Fruit fly (Drosophila melanogaster): ENCODE measurements around the gene CG3558.

Gene CG3558

dm6 chr2L:2999609-3000008 lies 6.9 kb downstream of the CG3558 start (continued):
- TF ChIP-seq sd (tag; optimal IDR thresholded peaks at IDR 0.05) (peak; percentile 53), H15 (GFP tag; IDR thresholded peaks at IDR 0.05) (no peak), ase (GFP tag; IDR thresholded peaks at IDR 0.05) (no peak), zen (tag; optimal IDR thresholded peaks at IDR 0.05) (peak; percentile 41), ac (GFP tag; optimal IDR thresholded peaks at IDR 0.05) (peak; percentile 44), Mrtf (GFP tag; IDR thresholded peaks at IDR 0.05) (no peak), CG6791 (GFP tag; IDR thresholded peaks at IDR 0.05; ENCODE audit: partially characterized antibody) (peak; percentile 5; the same call in 1 of the 3 replicates), YL-1 (GFP tag; optimal IDR thresholded peaks at IDR 0.05) (peak; percentile 3)

DNA sequence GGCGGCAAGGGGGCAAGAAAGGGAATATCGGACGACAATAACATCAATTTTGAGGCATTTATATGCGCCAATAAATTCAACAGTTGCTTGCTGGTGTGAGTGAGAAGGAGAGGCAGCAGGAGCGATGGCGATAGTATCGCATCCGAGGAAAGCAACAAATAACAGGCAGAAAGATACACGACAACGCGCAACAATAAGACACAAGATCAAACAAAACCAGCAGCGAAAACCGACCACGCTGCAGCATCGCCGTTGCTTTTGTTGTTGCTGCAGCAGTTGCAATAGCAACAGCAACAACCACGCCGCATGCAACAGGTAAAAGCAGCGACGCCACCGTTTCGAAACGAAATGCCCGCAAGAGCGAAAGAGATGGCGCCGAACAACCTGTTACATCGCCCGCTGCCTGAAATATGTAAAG lies 7.9 kb downstream of the CG3558 start:
- TF ChIP-seq mam (GFP tag; optimal IDR thresholded peaks at IDR 0.05) (no peak), amos (GFP tag; IDR thresholded peaks at IDR 0.05; ENCODE audit: partially characterized antibody) (peak; percentile 20; the same call in 1 of the 2 replicates), kni (GFP tag; optimal IDR thresholded peaks at IDR 0.05) (peak; percentile 45), CoRest (tag; optimal IDR thresholded peaks at IDR 0.05) (no peak), Antp (GFP tag; optimal IDR thresholded peaks at IDR 0.05) (no peak), CG9932 (GFP tag; IDR thresholded peaks at IDR 0.05) (no peak), Six4 (GFP tag; optimal IDR thresholded peaks at IDR 0.05) (no peak), Tbp (GFP tag; optimal IDR thresholded peaks at IDR 0.05) (no peak), sna (GFP tag; IDR thresholded peaks at IDR 0.05; ENCODE audit: partially characterized antibody) (0 out of 2 replicates have a peak, but pooled peaks have one; percentile 35), CG1832 (GFP tag; optimal IDR thresholded peaks at IDR 0.05) (peak; percentile 43), bcd (GFP tag; optimal IDR thresholded peaks at IDR 0.05) (no peak), shn (GFP tag; optimal IDR thresholded peaks at IDR 0.05) (no peak), CG11247 (GFP tag; IDR thresholded peaks at IDR 0.05) (no peak), CG16813 (GFP tag; IDR thresholded peaks at IDR 0.05; ENCODE audit: partially characterized antibody) (peak; percentile 31; the same call in 1 of the 3 replicates), gcm2 (GFP tag; optimal IDR thresholded peaks at IDR 0.05) (no peak), Doc3 (GFP tag; IDR thresholded peaks at IDR 0.05; ENCODE audit: partially characterized antibody) (peak; percentile 49; the same call in 2 of the 3 replicates), Scr (GFP tag; IDR thresholded peaks at IDR 0.05; ENCODE audit: partially characterized antibody) (peak; percentile 57), Pdp1 (GFP tag; optimal IDR thresholded peaks at IDR 0.05) (peak in 1 of 2 experiments; percentile 37), kah (GFP tag; optimal IDR thresholded peaks at IDR 0.05) (peak; percentile 79), BEAF-32 (GFP tag; optimal IDR thresholded peaks at IDR 0.05) (peak; percentile 41), Gug (GFP tag; IDR thresholded peaks at IDR 0.05) (no peak), CG6175 (GFP tag; IDR thresholded peaks at IDR 0.05) (0 out of 3 replicates have a peak, but pooled peaks have one; percentile 30), cad (GFP tag; optimal IDR thresholded peaks at IDR 0.05) (peak; percentile 83), Xrp1 (GFP tag; IDR thresholded peaks at IDR 0.05) (no peak), crol (GFP tag; IDR thresholded peaks at IDR 0.05) (0 out of 2 replicates have a peak, but pooled peaks have one; percentile 29), CG2129 (GFP tag; IDR thresholded peaks at IDR 0.05; ENCODE audit: partially characterized antibody) (peak; percentile 31; the same call in 1 of the 2 replicates), CG15479 (GFP tag; optimal IDR thresholded peaks at IDR 0.05) (peak; percentile 90), tll (GFP tag; optimal IDR thresholded peaks at IDR 0.05) (peak in 1 of 2 experiments; percentile 93), CG6689 (GFP tag; IDR thresholded peaks at IDR 0.05) (no peak), scrt (GFP tag; optimal IDR thresholded peaks at IDR 0.05) (peak; percentile 45), Nf-YB (GFP tag; optimal IDR thresholded peaks at IDR 0.05) (peak; percentile 53), CG3838 (GFP tag; optimal IDR thresholded peaks at IDR 0.05) (peak; percentile 41), HmgZ (tag; optimal IDR thresholded peaks at IDR 0.05) (no peak), stc (GFP tag; IDR thresholded peaks at IDR 0.05) (no peak), D (optimal IDR thresholded peaks at IDR 0.05) (peak; percentile 91), D (GFP tag; optimal IDR thresholded peaks at IDR 0.05) (no peak), gsb-n (tag; optimal IDR thresholded peaks at IDR 0.05) (peak; percentile 26), pzg (GFP tag; optimal IDR thresholded peaks at IDR 0.05) (no peak), Dll (GFP tag; IDR thresholded peaks at IDR 0.05; ENCODE audit: partially characterized antibody) (peak; percentile 54; the same call in 1 of the 4 replicates), unc-4 (GFP tag; IDR thresholded peaks at IDR 0.05; ENCODE audit: partially characterized antibody) (0 out of 2 replicates have a peak, but pooled peaks have one; percentile 17)
